Worm (Caenorhabditis elegans) whole organism, L1 larva: ENCODE measurements around the gene mlc-2.

ENCODE experiments used
- C04F5.9 ChIP-seq: sonication (generic microtip); optimal IDR thresholded peaks from 2 replicates; lab custom pipeline; 2016; ENCODE audit warnings: missing genetic modification characterization, missing compliant biosample characterization
- C16A3.4 ChIP-seq: fragments of 150-350 bp; optimal IDR thresholded peaks from 2 replicates; lab custom pipeline; 2014; ENCODE audit warnings: missing biosample characterization, missing genetic modification characterization
- C34B4.2 ChIP-seq: sonication (generic microtip); optimal IDR thresholded peaks from 2 replicates; lab custom pipeline; 2017; ENCODE audit warnings: mild to moderate bottlenecking, missing genetic modification characterization, missing compliant biosample characterization
- F16B12.6 ChIP-seq: fragments of 150-350 bp; optimal IDR thresholded peaks from 2 replicates; lab custom pipeline; 2014; ENCODE audit warnings: missing biosample characterization, missing genetic modification characterization
- Y116A8C.19 ChIP-seq: sonication (generic microtip); optimal IDR thresholded peaks from 2 replicates; lab custom pipeline; 2016; ENCODE audit warnings: missing compliant biosample characterization, missing genetic modification characterization, borderline replicate concordance
- aha-1 ChIP-seq: fragments of 150-350 bp; optimal IDR thresholded peaks from 2 replicates; lab custom pipeline; 2014; ENCODE audit warnings: missing biosample characterization, missing genetic modification characterization
- ama-1 ChIP-seq: fragments of 150-350 bp; optimal IDR thresholded peaks from 2 replicates; lab custom pipeline; 2014
- blmp-1 ChIP-seq: fragments of 150-350 bp; optimal IDR thresholded peaks from 2 replicates; lab custom pipeline; 2014; ENCODE audit warnings: missing biosample characterization, missing genetic modification characterization
- ceh-63 ChIP-seq: fragments of 200-800 bp; sonication (Bioruptor generic); optimal IDR thresholded peaks from 2 replicates; lab custom pipeline; 2018; ENCODE audit warnings: mild to moderate bottlenecking, missing genetic modification characterization, missing compliant biosample characterization
- ceh-82 ChIP-seq, 3 experiments: fragments of 150-350 bp in 1 of 3; sonication (generic microtip) in 2 of 3; optimal IDR thresholded peaks; 2 replicates each; lab custom pipeline; 2014 to 2017; ENCODE audit warnings: missing biosample characterization in 3 of 3, missing genetic modification characterization in 3 of 3
- ceh-88 ChIP-seq: fragments of 200-800 bp; sonication (Bioruptor generic); IDR thresholded peaks from 2 replicates; pipeline ENCODE4 v1.3.6; 2022; ENCODE audit warnings: missing genetic modification characterization, missing compliant biosample characterization
- ceh-90 ChIP-seq: sonication (generic microtip); optimal IDR thresholded peaks from 2 replicates; lab custom pipeline; 2016; ENCODE audit warnings: missing genetic modification characterization, missing compliant biosample characterization
- ces-1 ChIP-seq: fragments of 150-350 bp; optimal IDR thresholded peaks from 2 replicates; lab custom pipeline; 2014; ENCODE audit warnings: missing biosample characterization, missing genetic modification reagents, missing genetic modification characterization
- dpl-1 ChIP-seq, 3 experiments: fragments of 150-350 bp in 2 of 3; sonication (generic microtip) in 1 of 3; optimal IDR thresholded peaks; 2 replicates each; lab custom pipeline; 2014 to 2017; ENCODE audit warnings: missing biosample characterization in 3 of 3, missing genetic modification characterization in 3 of 3, missing genetic modification reagents in 3 of 3
- dsc-1 ChIP-seq: sonication (generic microtip); optimal IDR thresholded peaks from 2 replicates; lab custom pipeline; 2016; ENCODE audit warnings: mild to moderate bottlenecking, missing genetic modification characterization, missing compliant biosample characterization
- efl-1 ChIP-seq, 4 experiments: fragments of 150-350 bp; optimal IDR thresholded peaks in 3 of 4; peaks in 1 of 4; 1 replicate in 1 of 4; 2 replicates in 3 of 4; lab custom pipeline; 2014; ENCODE audit warnings: missing biosample characterization in 2 of 4, missing genetic modification characterization in 2 of 4, missing genetic modification reagents in 2 of 4
- egl-13 ChIP-seq: sonication (generic microtip); optimal IDR thresholded peaks from 2 replicates; lab custom pipeline; 2016; ENCODE audit warnings: missing genotype, missing genetic modification reagents, missing genetic modification characterization, missing compliant biosample characterization
- egl-27 ChIP-seq, 2 experiments: fragments of 150-350 bp in 1 of 2; sonication (generic microtip); optimal IDR thresholded peaks; 3 replicates each; lab custom pipeline; 2017 to 2018; ENCODE audit warnings: missing biosample characterization in 2 of 2, missing genetic modification characterization in 2 of 2, missing genetic modification reagents in 2 of 2
- elt-2 ChIP-seq: sonication (generic microtip); optimal IDR thresholded peaks from 2 replicates; lab custom pipeline; 2016; ENCODE audit warnings: missing genetic modification characterization, mild to moderate bottlenecking, inconsistent platforms, missing compliant biosample characterization, missing genetic modification reagents
- elt-3 ChIP-seq, 6 experiments: fragments of 150-350 bp in 1 of 6; sonication (generic microtip); optimal IDR thresholded peaks; 2 replicates each; lab custom pipeline; 2017 to 2018; ENCODE audit warnings: missing biosample characterization in 6 of 6, missing genetic modification characterization in 6 of 6, inconsistent platforms in 1 of 6
- fkh-10 ChIP-seq: sonication (generic microtip); optimal IDR thresholded peaks from 2 replicates; lab custom pipeline; 2017; ENCODE audit warnings: missing biosample characterization, missing genetic modification reagents, missing genetic modification characterization
- fkh-8 ChIP-seq: sonication (generic microtip); optimal IDR thresholded peaks from 2 replicates; lab custom pipeline; 2016; ENCODE audit warnings: mild to moderate bottlenecking, missing genetic modification characterization, missing compliant biosample characterization
- fos-1 ChIP-seq: fragments of 150-350 bp; optimal IDR thresholded peaks from 2 replicates; lab custom pipeline; 2014; ENCODE audit warnings: missing biosample characterization, missing genetic modification characterization
- hpl-2 ChIP-seq: fragments of 150-350 bp; optimal IDR thresholded peaks from 2 replicates; lab custom pipeline; 2014; ENCODE audit warnings: missing biosample characterization, missing genetic modification reagents, missing genetic modification characterization
- irx-1 ChIP-seq: sonication (generic microtip); optimal IDR thresholded peaks from 2 replicates; lab custom pipeline; 2016; ENCODE audit warnings: missing genetic modification characterization, missing compliant biosample characterization
- isw-1 ChIP-seq: fragments of 200-800 bp; sonication (Bioruptor generic); IDR thresholded peaks from 2 replicates; pipeline ENCODE4 v1.3.6; 2022; ENCODE audit warnings: missing genetic modification characterization, missing compliant biosample characterization
- lin-13 ChIP-seq: fragments of 150-350 bp; optimal IDR thresholded peaks from 2 replicates; lab custom pipeline; 2014; ENCODE audit warnings: missing biosample characterization, missing genetic modification reagents, missing genetic modification characterization
- lin-14 ChIP-seq: fragments of 200-800 bp; sonication (Bioruptor generic); optimal IDR thresholded peaks from 2 replicates; lab custom pipeline; 2018; ENCODE audit warnings: mild to moderate bottlenecking, missing genetic modification characterization, moderate library complexity, missing compliant biosample characterization
- lin-15B ChIP-seq: fragments of 150-350 bp; sonication (generic microtip); optimal IDR thresholded peaks from 3 replicates; lab custom pipeline; 2014; ENCODE audit warnings: missing biosample characterization, missing genetic modification characterization
- lin-35 ChIP-seq, 2 experiments: fragments of 150-350 bp; optimal IDR thresholded peaks; 2 replicates each; lab custom pipeline; 2014; ENCODE audit warnings: missing biosample characterization in 2 of 2, missing genetic modification characterization in 2 of 2, missing genetic modification reagents in 2 of 2
- lin-39 ChIP-seq: fragments of 150-350 bp; optimal IDR thresholded peaks from 2 replicates; lab custom pipeline; 2014; ENCODE audit warnings: missing biosample characterization, missing genetic modification reagents, missing genetic modification characterization
- lir-3 ChIP-seq: sonication (generic microtip); optimal IDR thresholded peaks from 2 replicates; lab custom pipeline; 2016; ENCODE audit warnings: mild to moderate bottlenecking, missing genetic modification characterization, moderate library complexity, missing compliant biosample characterization; ENCODE audit not compliant: poor library complexity
- lsy-2 ChIP-seq, 2 experiments: fragments of 150-350 bp; optimal IDR thresholded peaks; 2 replicates each; lab custom pipeline; 2014; ENCODE audit warnings: missing biosample characterization in 2 of 2, missing genetic modification characterization in 2 of 2
- mdl-1 ChIP-seq, 2 experiments: fragments of 150-350 bp; optimal IDR thresholded peaks; 2 replicates each; lab custom pipeline; 2014 to 2017; ENCODE audit warnings: missing biosample characterization in 2 of 2, missing genetic modification characterization in 2 of 2, inconsistent platforms in 1 of 2
- mef-2 ChIP-seq: fragments of 150-350 bp; optimal IDR thresholded peaks from 2 replicates; lab custom pipeline; 2014; ENCODE audit warnings: missing biosample characterization, missing genetic modification characterization
- nhr-28 ChIP-seq: fragments of 150-350 bp; optimal IDR thresholded peaks from 2 replicates; lab custom pipeline; 2014; ENCODE audit warnings: missing biosample characterization, missing genetic modification characterization
- nhr-47 ChIP-seq: sonication (generic microtip); optimal IDR thresholded peaks from 2 replicates; lab custom pipeline; 2016; ENCODE audit warnings: mild to moderate bottlenecking, missing genetic modification characterization, moderate library complexity, missing compliant biosample characterization
- nhr-90 ChIP-seq: sonication (generic microtip); optimal IDR thresholded peaks from 2 replicates; lab custom pipeline; 2016; ENCODE audit warnings: mild to moderate bottlenecking, missing genetic modification characterization, missing compliant biosample characterization; ENCODE audit not compliant: poor library complexity
- pag-3 ChIP-seq: sonication (generic microtip); optimal IDR thresholded peaks from 2 replicates; lab custom pipeline; 2017; ENCODE audit warnings: missing genetic modification characterization, mild to moderate bottlenecking, missing compliant biosample characterization, antibody characterized with exemption, borderline replicate concordance; ENCODE audit not compliant: insufficient read depth
- pqm-1 ChIP-seq: sonication (generic microtip); optimal IDR thresholded peaks from 3 replicates; lab custom pipeline; 2017; ENCODE audit warnings: missing biosample characterization, missing genetic modification characterization
- rnt-1 ChIP-seq: sonication (generic microtip); optimal IDR thresholded peaks from 2 replicates; lab custom pipeline; 2016; ENCODE audit warnings: mild to moderate bottlenecking, missing genetic modification characterization, moderate library complexity, missing compliant biosample characterization
- snpc-4 ChIP-seq: fragments of 150-350 bp; optimal IDR thresholded peaks from 2 replicates; lab custom pipeline; 2014; ENCODE audit warnings: missing biosample characterization, missing genetic modification characterization
- sptf-1 ChIP-seq: fragments of 150-350 bp; optimal IDR thresholded peaks from 2 replicates; lab custom pipeline; 2014; ENCODE audit warnings: missing biosample characterization, missing genetic modification characterization
- swsn-7 ChIP-seq: sonication (generic microtip); optimal IDR thresholded peaks from 2 replicates; lab custom pipeline; 2016; ENCODE audit warnings: missing genetic modification characterization, missing compliant biosample characterization
- tlp-1 ChIP-seq: fragments of 150-350 bp; optimal IDR thresholded peaks from 2 replicates; lab custom pipeline; 2014; ENCODE audit warnings: missing biosample characterization, missing genetic modification characterization
- unc-30 ChIP-seq: sonication (generic microtip); optimal IDR thresholded peaks from 2 replicates; lab custom pipeline; 2017; ENCODE audit warnings: missing biosample characterization, missing genetic modification characterization
- unc-62 ChIP-seq: fragments of 150-350 bp; optimal IDR thresholded peaks from 2 replicates; lab custom pipeline; 2014; ENCODE audit warnings: missing biosample characterization, missing genetic modification reagents, missing genetic modification characterization
- unc-98 ChIP-seq: fragments of 200-800 bp; sonication (Bioruptor generic); IDR thresholded peaks from 2 replicates; pipeline ENCODE4 v1.3.6; 2022; ENCODE audit warnings: missing genetic modification characterization, missing compliant biosample characterization
- vab-15 ChIP-seq: sonication (generic microtip); optimal IDR thresholded peaks from 2 replicates; lab custom pipeline; 2017; ENCODE audit warnings: missing genotype, mild to moderate bottlenecking, missing genetic modification characterization, missing compliant biosample characterization
- xbp-1 ChIP-seq: sonication (generic microtip); optimal IDR thresholded peaks from 2 replicates; lab custom pipeline; 2016; ENCODE audit warnings: missing genetic modification characterization, missing compliant biosample characterization
- zag-1 ChIP-seq: fragments of 150-350 bp; optimal IDR thresholded peaks from 2 replicates; lab custom pipeline; 2014; ENCODE audit warnings: missing biosample characterization, missing genetic modification characterization
- zip-4 ChIP-seq: fragments of 200-800 bp; sonication (Bioruptor generic); optimal IDR thresholded peaks from 2 replicates; lab custom pipeline; 2018; ENCODE audit warnings: mild to moderate bottlenecking, missing genetic modification characterization, moderate library complexity, missing compliant biosample characterization
- ztf-4 ChIP-seq: fragments of 150-350 bp; optimal IDR thresholded peaks from 2 replicates; lab custom pipeline; 2014; ENCODE audit warnings: missing biosample characterization, missing genetic modification characterization

The mlc-2 gene

ce11 chrX:17451410-17451809 lies 5.0 kb downstream of the mlc-2 start, which contains the start of gene C36E6.2 (continued):
- TF ChIP-seq ces-1 (GFP tag; lab: Kevin White, UChicago) (no peak), isw-1 (peak; percentile 28), swsn-7 (peak; percentile 79), mef-2 (tag; lab: Kevin White, UChicago) (no peak), lsy-2 (tag; optimal IDR thresholded peaks at IDR 0.05; lab: Kevin White, UChicago) (peak; percentile 72 to 76), mdl-1 (tag; optimal IDR thresholded peaks at IDR 0.05; lab: Kevin White, UChicago) (peak; percentile 93 to 100), nhr-28 (tag; lab: Kevin White, UChicago) (no peak), lin-35 (GFP tag; optimal IDR thresholded peaks at IDR 0.05; lab: Kevin White, UChicago) (peak; percentile 55 to 84), C16A3.4 (tag; lab: Kevin White, UChicago) (peak; percentile 73), unc-62 (GFP tag; lab: Kevin White, UChicago) (no peak), lir-3 (peak; percentile 42), elt-3 (tag; optimal IDR thresholded peaks at IDR 0.05; lab: Kevin White, UChicago) (peak in 2 of 6 experiments; percentile 48 to 78), blmp-1 (tag; lab: Kevin White, UChicago) (peak; percentile 82), tlp-1 (no peak), snpc-4 (tag; lab: Kevin White, UChicago) (peak; percentile 40), lin-15B (no peak), unc-98 (GFP tag; lab: Robert Waterston, UW) (no peak), C34B4.2 (no peak), elt-2 (no peak), rnt-1 (tag; lab: Kevin White, UChicago) (peak; percentile 85), dsc-1 (peak; percentile 77), egl-27 (tag; optimal IDR thresholded peaks at IDR 0.05; lab: Kevin White, UChicago) (no peak), dpl-1 (GFP tag; optimal IDR thresholded peaks at IDR 0.05; lab: Kevin White, UChicago) (peak in 2 of 3 experiments; percentile 59 to 64), fkh-10 (peak; percentile 30), ceh-82 (tag; optimal IDR thresholded peaks at IDR 0.05; lab: Kevin White, UChicago) (peak; percentile 72 to 75 (median 74)), pag-3 (tag; lab: Kevin White, UChicago) (peak; percentile 96), fkh-8 (tag; lab: Kevin White, UChicago) (peak; percentile 78), Y116A8C.19 (tag; lab: Kevin White, UChicago) (no peak), ama-1 (lab: Kevin White, UChicago) (no peak), egl-13 (peak; percentile 16), ceh-90 (tag; lab: Kevin White, UChicago) (no peak), lin-13 (peak; percentile 54), nhr-47 (peak; percentile 82), xbp-1 (peak; percentile 97), unc-30 (tag; lab: Kevin White, UChicago) (no peak), efl-1 (optimal IDR thresholded peaks at IDR 0.05; lab: Kevin White, UChicago) (peak; percentile 61 to 70), efl-1 (GFP tag; optimal IDR thresholded peaks at IDR 0.05 in 1 of 2; lab: Kevin White, UChicago) (peak; percentile 52 to 92), irx-1 (tag; lab: Kevin White, UChicago) (peak; percentile 70), hpl-2 (GFP tag; lab: Kevin White, UChicago) (no peak), fos-1 (peak; percentile 46), lin-39 (tag; lab: Kevin White, UChicago) (peak; percentile 29), ceh-88 (no peak), zag-1 (no peak), F16B12.6 (peak; percentile 98), ztf-4 (tag; lab: Kevin White, UChicago) (peak; percentile 75), pqm-1 (tag; lab: Kevin White, UChicago) (no peak), vab-15 (peak; percentile 56), ceh-63 (GFP tag; lab: Kevin White, UChicago) (no peak), lin-14 (peak; percentile 94), C04F5.9 (tag; lab: Kevin White, UChicago) (peak; percentile 51), zip-4 (no peak), nhr-90 (tag; lab: Kevin White, UChicago) (peak; percentile 70), aha-1 (tag; lab: Kevin White, UChicago) (no peak), sptf-1 (tag; lab: Kevin White, UChicago) (no peak)
